Fruit fly (Drosophila melanogaster): Measurements from ENCODE around the gene CG7970.
A peak's percentile ranks its signal among the peaks of the same experiment; 100 is the strongest.

The CG7970 gene

dm6 chr3L:1639185-1639812 is 13.3 kb upstream of the CG7970 start, which contains the start of the genes Mettl2 and Bgb (continued):
- no peak for TF ChIP-seq Blimp-1 (GFP tag; optimal IDR thresholded peaks at IDR 0.05)
- no peak for TF ChIP-seq Sox102F (GFP tag; optimal IDR thresholded peaks at IDR 0.05)
- TF ChIP-seq lz (GFP tag; optimal IDR thresholded peaks at IDR 0.05), result peak; percentile 89
- no peak for TF ChIP-seq CG16779 (tag; optimal IDR thresholded peaks at IDR 0.05)
- TF ChIP-seq CG11294 (GFP tag; IDR thresholded peaks at IDR 0.05), result peak; percentile 54; the same call in 1 of the 2 replicates
- peak; percentile 81 for TF ChIP-seq Hr4 (GFP tag; optimal IDR thresholded peaks at IDR 0.05)
- no peak for TF ChIP-seq CG15336 (GFP tag; IDR thresholded peaks at IDR 0.05)
- peak; percentile 64 for TF ChIP-seq CG8319 (GFP tag; optimal IDR thresholded peaks at IDR 0.05)
- TF ChIP-seq cyc (GFP tag; optimal IDR thresholded peaks at IDR 0.05), result peak; percentile 88
- peak; percentile 79 for TF ChIP-seq CG11902 (GFP tag; optimal IDR thresholded peaks at IDR 0.05)
- no peak for TF ChIP-seq pdm3 (GFP tag; optimal IDR thresholded peaks at IDR 0.05)
- no peak for TF ChIP-seq CG10669 (GFP tag; optimal IDR thresholded peaks at IDR 0.05)
- peak; percentile 47 for TF ChIP-seq CG1621 (tag; optimal IDR thresholded peaks at IDR 0.05)
- TF ChIP-seq CG31627 (GFP tag; optimal IDR thresholded peaks at IDR 0.05), result peak; percentile 90
- TF ChIP-seq ss (GFP tag; optimal IDR thresholded peaks at IDR 0.05), result peak in 1 of 2 experiments; percentile 39
- TF ChIP-seq CG8632 (GFP tag; optimal IDR thresholded peaks at IDR 0.05), result peak; percentile 51
- peak; percentile 73; the same call in 2 of the 3 replicates for TF ChIP-seq eg (GFP tag; IDR thresholded peaks at IDR 0.05)
- no peak for TF ChIP-seq Eip93F (GFP tag; optimal IDR thresholded peaks at IDR 0.05)
- TF ChIP-seq CG6808 (GFP tag; optimal IDR thresholded peaks at IDR 0.05), result no peak
- no peak for TF ChIP-seq Lpt (GFP tag; optimal IDR thresholded peaks at IDR 0.05)
- TF ChIP-seq Sox15 (GFP tag; optimal IDR thresholded peaks at IDR 0.05), result peak; percentile 79
- TF ChIP-seq fd59A (GFP tag; optimal IDR thresholded peaks at IDR 0.05), result peak; percentile 32
- TF ChIP-seq CG9139 (GFP tag; optimal IDR thresholded peaks at IDR 0.05), result peak; percentile 6
- no peak for TF ChIP-seq fkh (GFP tag; optimal IDR thresholded peaks at IDR 0.05)

dm6 chr3L:1644920-1645567 is 7.5 kb upstream of the CG7970 start, which contains the start of the genes alphaCOP and CG13919:
Gene alphaCOP (minus strand): TSS chr3L:1645199.
Gene CG13919 (plus strand): TSS chr3L:1645467.
- TF ChIP-seq CG6163 (GFP tag; IDR thresholded peaks at IDR 0.05), result peak; percentile 93
- TF ChIP-seq topi (GFP tag; optimal IDR thresholded peaks at IDR 0.05), result peak; percentile 98
- peak; percentile 98 for TF ChIP-seq CG8632 (GFP tag; optimal IDR thresholded peaks at IDR 0.05)
- TF ChIP-seq CG7368 (GFP tag; optimal IDR thresholded peaks at IDR 0.05), result peak; percentile 91
- TF ChIP-seq svp (GFP tag), result peak; percentile 99
- no peak for TF ChIP-seq fd85E (GFP tag; optimal IDR thresholded peaks at IDR 0.05)
- peak; percentile 96 for TF ChIP-seq cyc (GFP tag; optimal IDR thresholded peaks at IDR 0.05)
- peak; percentile 97 for TF ChIP-seq achi (GFP tag; optimal IDR thresholded peaks at IDR 0.05)
- peak; percentile 98 for TF ChIP-seq Sox14 (GFP tag; optimal IDR thresholded peaks at IDR 0.05)
- TF ChIP-seq CG9139 (GFP tag; optimal IDR thresholded peaks at IDR 0.05), result peak; percentile 95
- TF ChIP-seq Hr38 (GFP tag; optimal IDR thresholded peaks at IDR 0.05), result peak; percentile 70
- peak; percentile 97 for TF ChIP-seq CG3032 (tag; optimal IDR thresholded peaks at IDR 0.05)
- no peak for TF ChIP-seq CG6276 (GFP tag; optimal IDR thresholded peaks at IDR 0.05)
- no peak for TF ChIP-seq vri (GFP tag; optimal IDR thresholded peaks at IDR 0.05)
- TF ChIP-seq Sox102F (GFP tag; optimal IDR thresholded peaks at IDR 0.05), result peak; percentile 97
- TF ChIP-seq eg (GFP tag; IDR thresholded peaks at IDR 0.05), result peak; percentile 98
- no peak for TF ChIP-seq Eip93F (GFP tag; optimal IDR thresholded peaks at IDR 0.05)
- TF ChIP-seq CG32006 (GFP tag; optimal IDR thresholded peaks at IDR 0.05), result peak; percentile 97
- TF ChIP-seq CG15336 (GFP tag; IDR thresholded peaks at IDR 0.05), result peak; percentile 99
- TF ChIP-seq Lpt (GFP tag; optimal IDR thresholded peaks at IDR 0.05), result peak; percentile 97
- peak; percentile 94 for TF ChIP-seq CG11762 (GFP tag; optimal IDR thresholded peaks at IDR 0.05; ENCODE audit: insufficient read depth)
- peak; percentile 97 for TF ChIP-seq CG11294 (GFP tag; IDR thresholded peaks at IDR 0.05)
- TF ChIP-seq salr (GFP tag; optimal IDR thresholded peaks at IDR 0.05), result peak; percentile 94
- TF ChIP-seq Sox15 (GFP tag; optimal IDR thresholded peaks at IDR 0.05), result peak; percentile 97
- TF ChIP-seq net (GFP tag; optimal IDR thresholded peaks at IDR 0.05), result peak; percentile 96
- peak; percentile 91 for TF ChIP-seq CG16779 (tag; optimal IDR thresholded peaks at IDR 0.05)
- peak; percentile 98 for TF ChIP-seq Hr4 (GFP tag; optimal IDR thresholded peaks at IDR 0.05)
- TF ChIP-seq CG6792 (GFP tag; optimal IDR thresholded peaks at IDR 0.05), result peak; percentile 97
- TF ChIP-seq Eip75B (GFP tag; optimal IDR thresholded peaks at IDR 0.05), result peak; percentile 96
- peak; percentile 98 for TF ChIP-seq CG31627 (GFP tag; optimal IDR thresholded peaks at IDR 0.05)
- peak; percentile 98 for TF ChIP-seq CG10631 (GFP tag; optimal IDR thresholded peaks at IDR 0.05)
- TF ChIP-seq fkh (GFP tag; optimal IDR thresholded peaks at IDR 0.05), result peak; percentile 94
- TF ChIP-seq lz (GFP tag; optimal IDR thresholded peaks at IDR 0.05), result peak; percentile 98
- peak; percentile 98 for TF ChIP-seq Met (GFP tag; optimal IDR thresholded peaks at IDR 0.05)
- TF ChIP-seq CG8119 (GFP tag; IDR thresholded peaks at IDR 0.05), result peak; percentile 99
- TF ChIP-seq fd59A (GFP tag; optimal IDR thresholded peaks at IDR 0.05), result peak; percentile 96
- peak; percentile 91 for TF ChIP-seq CG6808 (GFP tag; optimal IDR thresholded peaks at IDR 0.05)
- peak; percentile 99 for TF ChIP-seq acj6 (GFP tag; optimal IDR thresholded peaks at IDR 0.05)

Measured in whole organism, prepupa.